Worm (Caenorhabditis elegans) whole organism, young adult: Measurements from ENCODE around the gene chil-3.

Experiments used
- atf-7 ChIP-seq: sonication (generic microtip); optimal IDR thresholded peaks from 2 replicates; lab custom pipeline; 2017; ENCODE audit warnings: mild to moderate bottlenecking, missing genetic modification characterization, missing compliant biosample characterization
- zfh-2 ChIP-seq: fragments of 200-800 bp; sonication (Bioruptor generic); conservative IDR thresholded peaks from 2 replicates; pipeline ENCODE4 v1.3.6; 2022; ENCODE audit warnings: missing genetic modification reagents, missing genetic modification characterization, missing compliant biosample characterization

chil-3 gene

ce11 chrII:9826946-9827345 is 34.3 kb downstream of the chil-3 start:
- TF ChIP-seq atf-7 (tag; lab: Kevin White, UChicago) = no peak
- 0 out of 2 replicates have a peak, but pooled peaks have one; percentile 16 for TF ChIP-seq zfh-2 (GFP tag; lab: Robert Waterston, UW)
